Fruit fly (Drosophila melanogaster) whole organism, prepupa: Measurements from ENCODE around the gene CG31068.

ENCODE experiments used
- Blimp-1 ChIP-seq: fragments of 200-800 bp; sonication (Bioruptor generic); optimal IDR thresholded peaks from 3 replicates; lab custom pipeline; 2017; ENCODE audit warnings: missing biosample characterization, missing genetic modification characterization, mild to moderate bottlenecking, moderate library complexity, missing genetic modification reagents
- CG10631 ChIP-seq: fragments of 200-800 bp; sonication (Bioruptor generic); optimal IDR thresholded peaks from 2 replicates; lab custom pipeline; 2016; ENCODE audit warnings: missing biosample characterization, missing genetic modification characterization
- CG10669 ChIP-seq: fragments of 200-800 bp; sonication (Bioruptor generic); optimal IDR thresholded peaks from 3 replicates; lab custom pipeline; 2018; ENCODE audit warnings: missing biosample characterization, mild to moderate bottlenecking, missing genetic modification characterization, moderate library complexity
- CG11762 ChIP-seq: fragments of 200-800 bp; sonication (Bioruptor generic); optimal IDR thresholded peaks from 3 replicates; lab custom pipeline; 2016; ENCODE audit warnings: missing biosample characterization, missing genetic modification characterization; ENCODE audit not compliant: insufficient read depth
- CG11902 ChIP-seq: fragments of 200-800 bp; sonication (Bioruptor generic); optimal IDR thresholded peaks from 3 replicates; lab custom pipeline; 2016; ENCODE audit warnings: missing biosample characterization, missing genetic modification characterization
- CG15336 ChIP-seq: fragments of 200-800 bp; sonication (Bioruptor generic); IDR thresholded peaks from 2 replicates; pipeline ENCODE4 v1.3.6; 2022; ENCODE audit warnings: missing biosample characterization, missing genetic modification characterization
- CG1621 ChIP-seq: fragments of 200-800 bp; sonication (Bioruptor generic); optimal IDR thresholded peaks from 3 replicates; lab custom pipeline; 2018; ENCODE audit warnings: missing biosample characterization, mild to moderate bottlenecking, missing genetic modification characterization
- CG16779 ChIP-seq: fragments of 200-800 bp; sonication (Bioruptor generic); optimal IDR thresholded peaks from 3 replicates; lab custom pipeline; 2017; ENCODE audit warnings: missing biosample characterization, mild to moderate bottlenecking, missing genetic modification characterization
- CG3032 ChIP-seq: fragments of 200-800 bp; optimal IDR thresholded peaks from 2 replicates; lab custom pipeline; 2019; ENCODE audit warnings: missing biosample characterization, mild to moderate bottlenecking, missing genetic modification characterization, moderate library complexity
- CG31627 ChIP-seq: fragments of 200-800 bp; sonication (Bioruptor generic); optimal IDR thresholded peaks from 3 replicates; lab custom pipeline; 2016; ENCODE audit warnings: missing biosample characterization, missing genetic modification characterization
- CG32006 ChIP-seq: fragments of 200-800 bp; sonication (Bioruptor generic); optimal IDR thresholded peaks from 3 replicates; lab custom pipeline; 2017; ENCODE audit warnings: missing biosample characterization, mild to moderate bottlenecking, missing genetic modification characterization
- CG34406 ChIP-seq: fragments of 200-800 bp; sonication (Bioruptor generic); optimal IDR thresholded peaks from 3 replicates; lab custom pipeline; 2016; ENCODE audit warnings: missing biosample characterization, missing genetic modification characterization
- CG3919 ChIP-seq: fragments of 200-800 bp; sonication (Bioruptor generic); optimal IDR thresholded peaks from 3 replicates; lab custom pipeline; 2016; ENCODE audit warnings: missing biosample characterization, missing genetic modification characterization
- CG4318 ChIP-seq: fragments of 200-800 bp; sonication (Bioruptor generic); optimal IDR thresholded peaks from 3 replicates; lab custom pipeline; 2017; ENCODE audit warnings: missing biosample characterization, mild to moderate bottlenecking, missing genetic modification characterization
- CG6163 ChIP-seq: fragments of 200-800 bp; sonication (Bioruptor generic); IDR thresholded peaks from 3 replicates; pipeline ENCODE4 v1.3.6; 2022; ENCODE audit warnings: missing biosample characterization, missing genetic modification characterization
- CG6276 ChIP-seq: fragments of 200-800 bp; sonication (Bioruptor generic); optimal IDR thresholded peaks from 2 replicates; lab custom pipeline; 2017; ENCODE audit warnings: missing biosample characterization, mild to moderate bottlenecking, missing genetic modification characterization
- CG6792 ChIP-seq: fragments of 200-800 bp; sonication (Bioruptor generic); optimal IDR thresholded peaks from 3 replicates; lab custom pipeline; 2016; ENCODE audit warnings: missing biosample characterization, missing genetic modification characterization
- CG6854 ChIP-seq: fragments of 200-800 bp; sonication (Bioruptor generic); optimal IDR thresholded peaks from 2 replicates; lab custom pipeline; 2017; ENCODE audit warnings: missing biosample characterization, mild to moderate bottlenecking, missing genetic modification characterization
- CG7368 ChIP-seq: fragments of 200-800 bp; sonication (Bioruptor generic); optimal IDR thresholded peaks from 3 replicates; lab custom pipeline; 2016; ENCODE audit warnings: missing biosample characterization, missing genetic modification characterization
- CG8119 ChIP-seq: fragments of 200-800 bp; sonication (Bioruptor generic); IDR thresholded peaks from 3 replicates; pipeline ENCODE4 v1.3.6; 2022; ENCODE audit warnings: missing biosample characterization, missing genetic modification characterization
- CG8632 ChIP-seq: fragments of 200-800 bp; sonication (Bioruptor generic); optimal IDR thresholded peaks from 3 replicates; lab custom pipeline; 2016; ENCODE audit warnings: missing biosample characterization, missing genetic modification characterization
- CG9139 ChIP-seq: fragments of 200-800 bp; sonication (Bioruptor generic); optimal IDR thresholded peaks from 3 replicates; lab custom pipeline; 2017; ENCODE audit warnings: missing biosample characterization, mild to moderate bottlenecking, missing genetic modification characterization
- Eip78C ChIP-seq: fragments of 200-800 bp; sonication (Bioruptor generic); peaks from one replicate; lab custom pipeline; 2016; ENCODE audit warnings: missing biosample characterization, missing genetic modification characterization
- Eip93F ChIP-seq: fragments of 200-800 bp; sonication (Bioruptor generic); optimal IDR thresholded peaks from 2 replicates; lab custom pipeline; 2016; ENCODE audit warnings: missing biosample characterization, mild to moderate bottlenecking, missing genetic modification characterization
- Ets21C ChIP-seq: fragments of 200-800 bp; sonication (Bioruptor generic); optimal IDR thresholded peaks from 3 replicates; lab custom pipeline; 2016; ENCODE audit warnings: missing biosample characterization, missing genetic modification characterization
- Ets96B ChIP-seq: fragments of 200-800 bp; optimal IDR thresholded peaks from 2 replicates; lab custom pipeline; 2019; ENCODE audit warnings: missing biosample characterization, mild to moderate bottlenecking, missing genetic modification characterization, moderate library complexity
- Gug ChIP-seq: fragments of 200-800 bp; sonication (Bioruptor generic); IDR thresholded peaks from 2 replicates; pipeline ENCODE4 v1.3.6; 2022; ENCODE audit warnings: missing biosample characterization, missing genetic modification characterization
- Hr38 ChIP-seq: sonication (Bioruptor generic); optimal IDR thresholded peaks from 2 replicates; lab custom pipeline; 2016; ENCODE audit warnings: missing biosample characterization, missing genetic modification characterization
- Hr39 ChIP-seq: fragments of 200-800 bp; sonication (Bioruptor generic); optimal IDR thresholded peaks from 2 replicates; lab custom pipeline; 2016; ENCODE audit warnings: missing biosample characterization, missing genetic modification characterization
- Hr4 ChIP-seq: fragments of 200-800 bp; sonication (Bioruptor generic); optimal IDR thresholded peaks from 3 replicates; lab custom pipeline; 2016; ENCODE audit warnings: missing biosample characterization, missing genetic modification characterization
- Lpt ChIP-seq: fragments of 200-800 bp; sonication (Bioruptor generic); optimal IDR thresholded peaks from 3 replicates; lab custom pipeline; 2016; ENCODE audit warnings: missing biosample characterization, missing genetic modification characterization
- Met ChIP-seq: fragments of 200-800 bp; sonication (Bioruptor generic); optimal IDR thresholded peaks from 3 replicates; lab custom pipeline; 2016; ENCODE audit warnings: missing biosample characterization, missing genetic modification characterization
- Smox ChIP-seq: fragments of 200-800 bp; sonication (Bioruptor generic); optimal IDR thresholded peaks from 3 replicates; lab custom pipeline; 2016; ENCODE audit warnings: missing biosample characterization, missing genetic modification characterization
- Sox102F ChIP-seq: fragments of 200-800 bp; sonication (Bioruptor generic); optimal IDR thresholded peaks from 2 replicates; lab custom pipeline; 2016; ENCODE audit warnings: missing biosample characterization, mild to moderate bottlenecking, missing genetic modification characterization
- Sox14 ChIP-seq: fragments of 200-800 bp; sonication (Bioruptor generic); optimal IDR thresholded peaks from 3 replicates; lab custom pipeline; 2016; ENCODE audit warnings: missing biosample characterization, missing genetic modification characterization
- Sox15 ChIP-seq: fragments of 200-800 bp; sonication (Bioruptor generic); optimal IDR thresholded peaks from 3 replicates; lab custom pipeline; 2016; ENCODE audit warnings: missing biosample characterization, missing genetic modification characterization
- acj6 ChIP-seq: fragments of 200-800 bp; sonication (Bioruptor generic); optimal IDR thresholded peaks from 3 replicates; lab custom pipeline; 2016; ENCODE audit warnings: missing biosample characterization, missing genetic modification characterization
- cyc ChIP-seq: fragments of 200-800 bp; sonication (Bioruptor generic); optimal IDR thresholded peaks from 3 replicates; lab custom pipeline; 2016; ENCODE audit warnings: missing biosample characterization, missing genetic modification characterization
- dac ChIP-seq: fragments of 200-800 bp; sonication (Bioruptor generic); optimal IDR thresholded peaks from 2 replicates; lab custom pipeline; 2017; ENCODE audit warnings: missing biosample characterization, mild to moderate bottlenecking, missing genetic modification characterization
- dsx ChIP-seq: fragments of 200-800 bp; optimal IDR thresholded peaks from 3 replicates; lab custom pipeline; 2019; ENCODE audit warnings: missing biosample characterization, mild to moderate bottlenecking, missing genetic modification characterization, moderate library complexity; ENCODE audit not compliant: poor library complexity, severe bottlenecking
- eg ChIP-seq: fragments of 200-800 bp; sonication (Bioruptor generic); IDR thresholded peaks from 3 replicates; pipeline ENCODE4 v1.3.6; 2022; ENCODE audit warnings: missing biosample characterization, missing genetic modification characterization
- fd59A ChIP-seq: fragments of 200-800 bp; sonication (Bioruptor generic); optimal IDR thresholded peaks from 2 replicates; lab custom pipeline; 2017; ENCODE audit warnings: missing biosample characterization, mild to moderate bottlenecking, missing genetic modification characterization, missing genetic modification reagents
- fd85E ChIP-seq: fragments of 200-800 bp; sonication (Bioruptor generic); optimal IDR thresholded peaks from 3 replicates; lab custom pipeline; 2016; ENCODE audit warnings: missing biosample characterization, missing genetic modification characterization
- fkh ChIP-seq: fragments of 200-800 bp; sonication (Bioruptor generic); optimal IDR thresholded peaks from 3 replicates; lab custom pipeline; 2017; ENCODE audit warnings: missing biosample characterization, mild to moderate bottlenecking, missing genetic modification characterization, moderate library complexity
- lz ChIP-seq: fragments of 200-800 bp; sonication (Bioruptor generic); optimal IDR thresholded peaks from 3 replicates; lab custom pipeline; 2016; ENCODE audit warnings: missing biosample characterization, missing genetic modification characterization
- pdm3 ChIP-seq: fragments of 200-800 bp; sonication (Bioruptor generic); optimal IDR thresholded peaks from 3 replicates; lab custom pipeline; 2016; ENCODE audit warnings: missing biosample characterization, missing genetic modification characterization
- salr ChIP-seq, 2 experiments: fragments of 200-800 bp; sonication (Bioruptor generic); optimal IDR thresholded peaks; 3 replicates each; lab custom pipeline; 2016 to 2018; ENCODE audit warnings: missing biosample characterization in 2 of 2, missing genetic modification characterization in 2 of 2, mild to moderate bottlenecking in 1 of 2
- spab ChIP-seq: fragments of 200-800 bp; sonication (Bioruptor generic); optimal IDR thresholded peaks from 2 replicates; lab custom pipeline; 2017; ENCODE audit warnings: missing biosample characterization, mild to moderate bottlenecking, missing genetic modification characterization, missing genetic modification reagents
- svp ChIP-seq: fragments of 200-800 bp; sonication (Bioruptor generic); peaks from one replicate; lab custom pipeline; 2016; ENCODE audit warnings: missing biosample characterization, missing genetic modification characterization
- topi ChIP-seq: fragments of 200-800 bp; sonication (Bioruptor generic); optimal IDR thresholded peaks from 3 replicates; lab custom pipeline; 2016; ENCODE audit warnings: missing biosample characterization, missing genetic modification characterization
- vri ChIP-seq: fragments of 200-800 bp; sonication (Bioruptor generic); optimal IDR thresholded peaks from 3 replicates; lab custom pipeline; 2016; ENCODE audit warnings: missing biosample characterization, mild to moderate bottlenecking, missing genetic modification characterization

Gene CG31068

dm6 chr3R:27273118-27274062, 39.9 kb downstream of the CG31068 start, which contains the start of gene CG5934:
TSS of gene CG5934 (plus strand) at chr3R:27273705.
- TF ChIP-seq Lpt = no peak
- TF ChIP-seq Eip93F (GFP tag; lab: Kevin White, UChicago) = no peak
- TF ChIP-seq topi (GFP tag; lab: Kevin White, UChicago) = peak; percentile 31
- TF ChIP-seq CG3919 (GFP tag; lab: Kevin White, UChicago) = peak; percentile 46
- TF ChIP-seq Blimp-1 (GFP tag; lab: Kevin White, UChicago) = no peak
- no peak for TF ChIP-seq CG9139 (GFP tag; lab: Kevin White, UChicago)
- peak; percentile 35 for TF ChIP-seq lz (GFP tag; lab: Kevin White, UChicago)
- TF ChIP-seq Smox (GFP tag; lab: Kevin White, UChicago) = no peak
- TF ChIP-seq CG7368 (GFP tag; lab: Kevin White, UChicago) = no peak
- TF ChIP-seq CG6792 (GFP tag; lab: Kevin White, UChicago) = peak; percentile 26
- peak; percentile 48 for TF ChIP-seq CG31627 (GFP tag; lab: Kevin White, UChicago)
- TF ChIP-seq CG6854 (GFP tag; lab: Kevin White, UChicago) = no peak
- TF ChIP-seq Hr39 (GFP tag; lab: Kevin White, UChicago) = peak; percentile 29
- no peak for TF ChIP-seq fd85E (GFP tag; lab: Kevin White, UChicago)
- peak; percentile 53 for TF ChIP-seq cyc
- no peak for TF ChIP-seq CG4318 (GFP tag; lab: Kevin White, UChicago)
- peak; percentile 1 for TF ChIP-seq CG10669
- peak; percentile 73 for TF ChIP-seq CG6276
- TF ChIP-seq Met (GFP tag; lab: Kevin White, UChicago) = no peak
- TF ChIP-seq spab = no peak
- TF ChIP-seq Hr38 (GFP tag; lab: Kevin White, UChicago) = no peak
- no peak for TF ChIP-seq CG10631 (GFP tag; lab: Kevin White, UChicago)
- peak; percentile 3 for TF ChIP-seq CG32006 (GFP tag; lab: Kevin White, UChicago)
- TF ChIP-seq Sox102F (GFP tag; lab: Kevin White, UChicago) = no peak
- TF ChIP-seq eg (GFP tag; lab: Robert Waterston, UW) = no peak
- no peak for TF ChIP-seq Hr4
- TF ChIP-seq Ets96B (tag; lab: Kevin White, UChicago) = no peak
- no peak for TF ChIP-seq CG16779 (tag; lab: Kevin White, UChicago)
- TF ChIP-seq Sox14 = peak; percentile 52
- TF ChIP-seq CG6163 = peak; percentile 47; the same call in 1 of the 3 replicates
- no peak for TF ChIP-seq CG8119 (GFP tag; lab: Robert Waterston, UW)
- TF ChIP-seq CG11902 (GFP tag; lab: Kevin White, UChicago) = peak; percentile 10
- TF ChIP-seq CG3032 (tag; lab: Kevin White, UChicago) = peak; percentile 2
- TF ChIP-seq CG34406 (GFP tag; lab: Kevin White, UChicago) = peak; percentile 15
- no peak for TF ChIP-seq dac
- no peak for TF ChIP-seq CG15336 (GFP tag; lab: Robert Waterston, UW)
- no peak for TF ChIP-seq CG1621 (tag; lab: Kevin White, UChicago)
- TF ChIP-seq pdm3 = peak; percentile 43
- no peak for TF ChIP-seq CG11762
- TF ChIP-seq Sox15 (GFP tag; lab: Kevin White, UChicago) = no peak
- no peak for TF ChIP-seq Gug (GFP tag; lab: Robert Waterston, UW)
- peak; percentile 18 for TF ChIP-seq fkh (GFP tag; lab: Kevin White, UChicago)
- TF ChIP-seq Ets21C (GFP tag; lab: Kevin White, UChicago) = no peak
- TF ChIP-seq fd59A (GFP tag; lab: Kevin White, UChicago) = no peak
- peak; percentile 61 for TF ChIP-seq Eip78C (GFP tag; lab: Kevin White, UChicago)
- TF ChIP-seq CG8632 = no peak
- peak; percentile 56 for TF ChIP-seq vri (GFP tag; lab: Kevin White, UChicago)
- TF ChIP-seq salr (GFP tag; optimal IDR thresholded peaks at IDR 0.05; lab: Kevin White, UChicago) = no peak
- TF ChIP-seq acj6 (GFP tag; lab: Kevin White, UChicago) = peak; percentile 11
- no peak for TF ChIP-seq dsx (GFP tag; lab: Kevin White, UChicago)
- peak; percentile 50 for TF ChIP-seq svp (GFP tag; lab: Kevin White, UChicago)
